ENCODE assay signal across 6 worm cellular contexts in the genomic region with DNA sequence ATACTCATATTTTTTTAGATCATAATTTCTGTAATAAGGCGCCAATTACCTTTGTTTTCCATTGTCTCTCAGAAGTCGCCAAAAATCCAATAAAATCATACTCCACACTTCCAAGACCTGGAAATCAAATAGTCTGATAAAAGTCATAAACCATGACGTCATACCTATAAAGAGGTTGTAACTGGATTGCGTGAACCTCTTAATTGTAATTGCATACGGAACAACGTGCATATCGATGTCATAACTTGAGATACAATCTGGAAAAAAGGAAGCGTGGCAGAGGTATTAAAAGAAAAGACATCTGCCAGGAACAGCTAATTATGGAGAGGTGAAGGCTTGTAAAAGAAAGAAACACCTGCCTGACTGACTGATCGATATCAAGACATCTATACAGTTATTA.
TF ChIP-seq lines count a peak whose summit lies in the region.

A gene (minus strand): TSS at position 197 of the 400 bp plus-strand sequence.

TF ChIP-seq in whole organism, L1 larva, 84 proteins besides CTCF, POLR2A, EP300 and RAD21:
- TF ChIP-seq pag-3 (tag; optimal IDR thresholded peaks at IDR 0.05; lab: Kevin White, UChicago; ENCODE audit: borderline replicate concordance, insufficient read depth), result no peak
- TF ChIP-seq elt-2 (tag; optimal IDR thresholded peaks at IDR 0.05; lab: Kevin White, UChicago), result peak; percentile 0
- TF ChIP-seq egl-27 (tag; optimal IDR thresholded peaks at IDR 0.05; lab: Kevin White, UChicago), result no peak
- no peak for TF ChIP-seq pqm-1 (tag; optimal IDR thresholded peaks at IDR 0.05; lab: Kevin White, UChicago)
- TF ChIP-seq sptf-1 (tag; optimal IDR thresholded peaks at IDR 0.05; lab: Kevin White, UChicago), result no peak
- no peak for TF ChIP-seq swsn-7 (tag; optimal IDR thresholded peaks at IDR 0.05; lab: Kevin White, UChicago)

TF ChIP-seq in whole organism, L2 larva, 48 proteins besides CTCF, POLR2A, EP300 and RAD21:
- TF ChIP-seq zag-1 (tag; optimal IDR thresholded peaks at IDR 0.05; lab: Kevin White, UChicago) (no peak), dmd-4 (tag; optimal IDR thresholded peaks at IDR 0.05; lab: Kevin White, UChicago) (no peak), sma-9 (GFP tag; optimal IDR thresholded peaks at IDR 0.05; lab: Kevin White, UChicago) (peak; percentile 3), sma-9 (tag; optimal IDR thresholded peaks at IDR 0.05; lab: Kevin White, UChicago) (no peak), elt-1 (tag; optimal IDR thresholded peaks at IDR 0.05; lab: Kevin White, UChicago) (no peak), blmp-1 (tag; optimal IDR thresholded peaks at IDR 0.05; lab: Kevin White, UChicago; ENCODE audit: insufficient read depth) (no peak), nhr-6 (tag; optimal IDR thresholded peaks at IDR 0.05; lab: Kevin White, UChicago) (no peak), sem-4 (tag; optimal IDR thresholded peaks at IDR 0.05; lab: Kevin White, UChicago) (no peak)

TF ChIP-seq in whole organism, L3 larva, 47 proteins besides CTCF, POLR2A, EP300 and RAD21:
- no peak for TF ChIP-seq unc-62 (GFP tag; optimal IDR thresholded peaks at IDR 0.05; lab: Kevin White, UChicago)
- TF ChIP-seq elt-2 (tag; optimal IDR thresholded peaks at IDR 0.05; lab: Kevin White, UChicago), result peak; percentile 69

TF ChIP-seq in whole organism, L4 larva, 104 proteins besides CTCF, POLR2A, EP300 and RAD21:
- TF ChIP-seq mxl-3 (GFP tag; optimal IDR thresholded peaks at IDR 0.05; lab: Kevin White, UChicago) (no peak), mep-1 (tag; optimal IDR thresholded peaks at IDR 0.05; lab: Kevin White, UChicago) (no peak), snpc-1.2 (GFP tag; IDR thresholded peaks at IDR 0.05; lab: Robert Waterston, UW) (no peak), snpc-4 (tag; optimal IDR thresholded peaks at IDR 0.05; lab: Kevin White, UChicago) (no peak), dmd-6 (GFP tag; IDR thresholded peaks at IDR 0.05; lab: Robert Waterston, UW) (0 out of 2 replicates have a peak, but pooled peaks have one; percentile 17)

TF ChIP-seq in whole organism, late embryonic, 69 proteins besides CTCF, POLR2A, EP300 and RAD21:
- TF ChIP-seq tbx-2 (tag; optimal IDR thresholded peaks at IDR 0.05; lab: Kevin White, UChicago), result no peak
- TF ChIP-seq elt-2 (tag; optimal IDR thresholded peaks at IDR 0.05; lab: Kevin White, UChicago), result peak; percentile 3
TF ChIP-seq in whole organism, late embryonic: peak in this region for 1.

TF ChIP-seq in whole organism, mixed stage, embryonic, 35 proteins besides CTCF, POLR2A, EP300 and RAD21:
- peak; percentile 95 for TF ChIP-seq zip-8 (tag; optimal IDR thresholded peaks at IDR 0.05; lab: Kevin White, UChicago)
- peak; percentile 88 for TF ChIP-seq nhr-2 (tag; optimal IDR thresholded peaks at IDR 0.05; lab: Kevin White, UChicago)
- no peak for TF ChIP-seq ces-1 (GFP tag; optimal IDR thresholded peaks at IDR 0.05; lab: Kevin White, UChicago)
